Fruit fly (Drosophila melanogaster) whole organism, embryonic: Measurements from ENCODE around the gene CG31548.

Experiments used
- ATbp ChIP-seq: fragments of 200-800 bp; sonication (Bioruptor generic); optimal IDR thresholded peaks from 2 replicates; lab custom pipeline; 2017; ENCODE audit warnings: missing biosample characterization, mild to moderate bottlenecking, missing genetic modification characterization, missing genetic modification reagents
- Adf1 ChIP-seq: fragments of 200-800 bp; sonication (Bioruptor generic); IDR thresholded peaks from 2 replicates; pipeline ENCODE4 v1.3.6; 2022; ENCODE audit warnings: missing biosample characterization, missing genetic modification characterization
- BEAF-32 ChIP-seq: fragments of 200-800 bp; sonication (Bioruptor generic); optimal IDR thresholded peaks from 3 replicates; lab custom pipeline; 2017; ENCODE audit warnings: missing biosample characterization, missing genetic modification characterization, mild to moderate bottlenecking, moderate library complexity, missing genetic modification reagents
- CG10565 ChIP-seq: fragments of 200-800 bp; sonication (Bioruptor generic); optimal IDR thresholded peaks from 3 replicates; lab custom pipeline; 2016; ENCODE audit warnings: missing biosample characterization, mild to moderate bottlenecking, missing genetic modification characterization
- CG11504 ChIP-seq: fragments of 200-800 bp; sonication (Bioruptor generic); optimal IDR thresholded peaks from 3 replicates; lab custom pipeline; 2019; ENCODE audit warnings: missing biosample characterization, mild to moderate bottlenecking, missing genetic modification characterization, moderate library complexity
- CG14014 ChIP-seq: fragments of 200-800 bp; sonication (Bioruptor generic); IDR thresholded peaks from 2 replicates; pipeline ENCODE4 v1.3.6; 2022; ENCODE audit warnings: missing biosample characterization, missing genetic modification characterization
- CG15269 ChIP-seq: fragments of 200-800 bp; sonication (Bioruptor generic); optimal IDR thresholded peaks from 2 replicates; lab custom pipeline; 2018; ENCODE audit warnings: missing biosample characterization, mild to moderate bottlenecking, missing genetic modification characterization, moderate library complexity
- CG15696 ChIP-seq: fragments of 200-800 bp; sonication (Bioruptor generic); optimal IDR thresholded peaks from 2 replicates; lab custom pipeline; 2019; ENCODE audit warnings: missing biosample characterization, mild to moderate bottlenecking, missing genetic modification characterization, moderate library complexity
- CG17186 ChIP-seq: fragments of 200-800 bp; sonication (Bioruptor generic); optimal IDR thresholded peaks from 3 replicates; lab custom pipeline; 2017; ENCODE audit warnings: missing biosample characterization, missing genetic modification reagents, missing genetic modification characterization
- CG17385 ChIP-seq: fragments of 200-800 bp; sonication (Bioruptor generic); optimal IDR thresholded peaks from 3 replicates; lab custom pipeline; 2018; ENCODE audit warnings: missing biosample characterization, mild to moderate bottlenecking, missing genetic modification characterization
- CG17568 ChIP-seq: fragments of 200-800 bp; sonication (Bioruptor generic); optimal IDR thresholded peaks from 2 replicates; lab custom pipeline; 2018; ENCODE audit warnings: missing biosample characterization, mild to moderate bottlenecking, missing genetic modification characterization, moderate library complexity
- CG32772 ChIP-seq: fragments of 200-800 bp; sonication (Bioruptor generic); IDR thresholded peaks from 2 replicates; pipeline ENCODE4 v1.3.6; 2022; ENCODE audit warnings: missing biosample characterization, missing genetic modification characterization
- CG43689 ChIP-seq: fragments of 200-800 bp; sonication (Bioruptor generic); IDR thresholded peaks from 2 replicates; pipeline ENCODE4 v1.3.6; 2022; ENCODE audit warnings: missing biosample characterization, missing genetic modification characterization
- CG4404 ChIP-seq: fragments of 200-800 bp; sonication (Bioruptor generic); IDR thresholded peaks from 2 replicates; pipeline ENCODE4 v1.3.6; 2022; ENCODE audit warnings: missing biosample characterization, missing genetic modification characterization
- CG4707 ChIP-seq: fragments of 200-800 bp; sonication (Bioruptor generic); optimal IDR thresholded peaks from 2 replicates; lab custom pipeline; 2018; ENCODE audit warnings: missing biosample characterization, mild to moderate bottlenecking, missing genetic modification characterization, moderate library complexity
- CG4730 ChIP-seq: fragments of 200-800 bp; sonication (Bioruptor generic); IDR thresholded peaks from 2 replicates; pipeline ENCODE4 v1.3.6; 2022; ENCODE audit warnings: missing biosample characterization, missing genetic modification characterization
- CG6683 ChIP-seq: fragments of 200-800 bp; sonication (Bioruptor generic); optimal IDR thresholded peaks from 2 replicates; lab custom pipeline; 2017; ENCODE audit warnings: missing biosample characterization, mild to moderate bottlenecking, missing genetic modification characterization, missing genetic modification reagents
- CG6689 ChIP-seq: fragments of 200-800 bp; sonication (Bioruptor generic); IDR thresholded peaks from 2 replicates; pipeline ENCODE4 v1.3.6; 2022; ENCODE audit warnings: missing biosample characterization, missing genetic modification characterization
- CG8388 ChIP-seq: fragments of 200-800 bp; sonication (Bioruptor generic); optimal IDR thresholded peaks from 2 replicates; lab custom pipeline; 2019; ENCODE audit warnings: missing biosample characterization, mild to moderate bottlenecking, missing genetic modification characterization, moderate library complexity
- CG9609 ChIP-seq: fragments of 200-800 bp; sonication (Bioruptor generic); optimal IDR thresholded peaks from 3 replicates; lab custom pipeline; 2016; ENCODE audit warnings: missing biosample characterization, missing genetic modification characterization
- Camta ChIP-seq: fragments of 200-800 bp; sonication (Bioruptor generic); optimal IDR thresholded peaks from 2 replicates; lab custom pipeline; 2016; ENCODE audit warnings: missing biosample characterization, missing genetic modification characterization
- D ChIP-seq, 2 experiments: fragments of 200-800 bp in 1 of 2; fragments of >200 bp in 1 of 2; sonication (Bioruptor generic) in 1 of 2; optimal IDR thresholded peaks; 2 replicates in 1 of 2; 3 replicates in 1 of 2; lab custom pipeline; 2017; ENCODE audit warnings: mild to moderate bottlenecking in 1 of 2, missing biosample characterization in 1 of 2, missing genetic modification characterization in 1 of 2, missing genetic modification reagents in 1 of 2
- Dip3 ChIP-seq: fragments of 200-800 bp; sonication (Bioruptor generic); optimal IDR thresholded peaks from 3 replicates; lab custom pipeline; 2016; ENCODE audit warnings: missing biosample characterization, missing genetic modification characterization
- E2f1 ChIP-seq: fragments of 200-800 bp; sonication (Bioruptor generic); IDR thresholded peaks from 2 replicates; pipeline ENCODE4 v1.3.6; 2022; ENCODE audit warnings: missing biosample characterization, missing genetic modification characterization
- Elba2 ChIP-seq: fragments of 200-800 bp; sonication (Bioruptor generic); optimal IDR thresholded peaks from 3 replicates; lab custom pipeline; 2016; ENCODE audit warnings: missing biosample characterization, missing genetic modification characterization
- Fer2 ChIP-seq: fragments of 200-800 bp; sonication (Bioruptor generic); optimal IDR thresholded peaks from 2 replicates; lab custom pipeline; 2018; ENCODE audit warnings: missing biosample characterization, mild to moderate bottlenecking, missing genetic modification characterization, moderate library complexity
- H2.0 ChIP-seq: fragments of 200-800 bp; sonication (Bioruptor generic); IDR thresholded peaks from 2 replicates; pipeline ENCODE4 v1.3.6; 2022; ENCODE audit warnings: missing biosample characterization, missing genetic modification characterization
- HLHmδ ChIP-seq: fragments of 200-800 bp; sonication (Bioruptor generic); optimal IDR thresholded peaks from 2 replicates; lab custom pipeline; 2018; ENCODE audit warnings: missing biosample characterization, mild to moderate bottlenecking, missing genetic modification characterization, moderate library complexity
- Hr78 ChIP-seq, 2 experiments: fragments of 200-800 bp in 1 of 2; fragments of >200 bp in 1 of 2; sonication (Bioruptor generic) in 1 of 2; optimal IDR thresholded peaks; 2 replicates each; lab custom pipeline; 2017 to 2019; ENCODE audit warnings: missing biosample characterization in 2 of 2, missing genetic modification characterization in 2 of 2, mild to moderate bottlenecking in 1 of 2, moderate library complexity in 1 of 2
- Mad ChIP-seq: fragments of 200-800 bp; sonication (Bioruptor generic); optimal IDR thresholded peaks from 2 replicates; lab custom pipeline; 2016; ENCODE audit warnings: missing biosample characterization, missing genetic modification characterization
- aop ChIP-seq: fragments of 200-800 bp; sonication (Bioruptor generic); IDR thresholded peaks from 2 replicates; pipeline ENCODE4 v1.3.6; 2022; ENCODE audit warnings: missing biosample characterization, missing genetic modification characterization
- ase ChIP-seq: fragments of 200-800 bp; sonication (Bioruptor generic); IDR thresholded peaks from 3 replicates; pipeline ENCODE4 v1.3.6; 2022; ENCODE audit warnings: missing biosample characterization, missing genetic modification characterization
- btn ChIP-seq: fragments of 200-800 bp; sonication (Bioruptor generic); optimal IDR thresholded peaks from 2 replicates; lab custom pipeline; 2016; ENCODE audit warnings: missing biosample characterization, missing genetic modification characterization
- chif ChIP-seq, 2 experiments: fragments of 200-800 bp; sonication (Bioruptor generic); optimal IDR thresholded peaks; 3 replicates each; lab custom pipeline; 2016; ENCODE audit warnings: missing biosample characterization in 2 of 2, missing genetic modification characterization in 2 of 2
- disco-r ChIP-seq: fragments of 200-800 bp; sonication (Bioruptor generic); optimal IDR thresholded peaks from 2 replicates; lab custom pipeline; 2016; ENCODE audit warnings: missing biosample characterization, missing genetic modification characterization
- dpn ChIP-seq, 2 experiments: fragments of 200-800 bp; sonication (Bioruptor generic); optimal IDR thresholded peaks; 3 replicates each; lab custom pipeline; 2016; ENCODE audit warnings: missing biosample characterization in 2 of 2, missing genetic modification characterization in 2 of 2
- ems ChIP-seq: fragments of 200-800 bp; sonication (Bioruptor generic); optimal IDR thresholded peaks from 3 replicates; lab custom pipeline; 2016; ENCODE audit warnings: missing biosample characterization, missing genetic modification characterization
- esg ChIP-seq: fragments of 200-800 bp; sonication (Bioruptor generic); conservative IDR thresholded peaks from 2 replicates; pipeline ENCODE4 v1.3.6; 2022; ENCODE audit warnings: missing biosample characterization, missing genetic modification characterization
- fd96Cb ChIP-seq: fragments of 200-800 bp; sonication (Bioruptor generic); optimal IDR thresholded peaks from 2 replicates; lab custom pipeline; 2018; ENCODE audit warnings: missing biosample characterization, mild to moderate bottlenecking, missing genetic modification characterization, moderate library complexity
- ftz-f1 ChIP-seq: fragments of 200-800 bp; sonication (Bioruptor generic); optimal IDR thresholded peaks from 2 replicates; lab custom pipeline; 2016; ENCODE audit warnings: missing biosample characterization, missing genetic modification characterization
- grn ChIP-seq: fragments of 200-800 bp; sonication (Bioruptor generic); optimal IDR thresholded peaks from 3 replicates; lab custom pipeline; 2017; ENCODE audit warnings: missing biosample characterization, missing genetic modification characterization
- gsb-n ChIP-seq: fragments of 200-800 bp; sonication (Bioruptor generic); optimal IDR thresholded peaks from 3 replicates; lab custom pipeline; 2018; ENCODE audit warnings: missing biosample characterization, mild to moderate bottlenecking, missing genetic modification characterization
- inv ChIP-seq: fragments of 200-800 bp; sonication (Bioruptor generic); IDR thresholded peaks from 2 replicates; pipeline ENCODE4 v1.3.6; 2022; ENCODE audit warnings: missing biosample characterization, missing genetic modification characterization; ENCODE audit not compliant: partially characterized antibody
- jing ChIP-seq: fragments of 200-800 bp; sonication (Bioruptor generic); optimal IDR thresholded peaks from 2 replicates; lab custom pipeline; 2018; ENCODE audit warnings: missing biosample characterization, mild to moderate bottlenecking, missing genetic modification characterization
- pan ChIP-seq, 4 experiments: fragments of >200 bp in 3 of 4; fragments of 200-800 bp in 1 of 4; sonication (Bioruptor generic) in 1 of 4; optimal IDR thresholded peaks in 3 of 4; IDR thresholded peaks in 1 of 4; 2 replicates each; pipeline versions ENCODE4 v1.3.6 to Lab custom; 2017 to 2022; ENCODE audit warnings: missing biosample characterization in 2 of 4, missing genetic modification characterization in 2 of 4, mixed read lengths in 1 of 4
- pho ChIP-seq: fragments of 200-800 bp; sonication (Bioruptor generic); optimal IDR thresholded peaks from 2 replicates; lab custom pipeline; 2016; ENCODE audit warnings: missing biosample characterization, missing genetic modification characterization
- wek ChIP-seq: fragments of 200-800 bp; sonication (Bioruptor generic); optimal IDR thresholded peaks from 3 replicates; lab custom pipeline; 2018; ENCODE audit warnings: missing biosample characterization, mild to moderate bottlenecking, missing genetic modification characterization, moderate library complexity

The CG31548 gene

dm6 chr3R:5686049-5686757 is 49.6 kb upstream of the CG31548 start (continued):
- TF ChIP-seq inv (GFP tag; lab: Robert Waterston, UW) = no peak
- peak; percentile 7 for TF ChIP-seq Mad
- no peak for TF ChIP-seq Hr78 (GFP tag; optimal IDR thresholded peaks at IDR 0.05; lab: Kevin White, UChicago)
- TF ChIP-seq CG8388 (GFP tag; lab: Kevin White, UChicago) = no peak
- TF ChIP-seq ase (GFP tag; lab: Robert Waterston, UW) = no peak
- no peak for TF ChIP-seq Camta (GFP tag; lab: Kevin White, UChicago)
- peak; percentile 25; the same call in 1 of the 2 replicates for TF ChIP-seq esg (GFP tag; lab: Robert Waterston, UW)
- peak; percentile 40; the same call in 1 of the 2 replicates for TF ChIP-seq E2f1 (GFP tag; lab: Robert Waterston, UW)
- TF ChIP-seq pho (GFP tag; lab: Kevin White, UChicago) = peak; percentile 21
- TF ChIP-seq CG9609 (GFP tag; lab: Kevin White, UChicago) = peak; percentile 38
- no peak for TF ChIP-seq Elba2 (GFP tag; lab: Kevin White, UChicago)
- no peak for TF ChIP-seq ftz-f1 (GFP tag; lab: Kevin White, UChicago)
- TF ChIP-seq CG14014 = peak; percentile 62; the same call in 1 of the 2 replicates
- TF ChIP-seq btn (GFP tag; lab: Kevin White, UChicago) = no peak
- no peak for TF ChIP-seq disco-r (GFP tag; lab: Kevin White, UChicago)
- peak; percentile 25 for TF ChIP-seq Dip3 (GFP tag; lab: Kevin White, UChicago)
- no peak for TF ChIP-seq CG17186 (GFP tag; lab: Kevin White, UChicago)
- peak; percentile 7 for TF ChIP-seq D (optimal IDR thresholded peaks at IDR 0.05; lab: Kevin White, UChicago)
- peak; percentile 33 for TF ChIP-seq D (GFP tag; optimal IDR thresholded peaks at IDR 0.05; lab: Kevin White, UChicago)
- TF ChIP-seq BEAF-32 = no peak
- TF ChIP-seq fd96Cb = peak; percentile 58
- TF ChIP-seq CG32772 (GFP tag; lab: Robert Waterston, UW) = no peak; the same call in 1 of the 2 replicates
- peak; percentile 68 for TF ChIP-seq CG15269 (tag; lab: Kevin White, UChicago)
- TF ChIP-seq CG6689 = peak; percentile 60; the same call in 1 of the 2 replicates
- peak in 1 of 2 experiments; percentile 22 for TF ChIP-seq chif (GFP tag; optimal IDR thresholded peaks at IDR 0.05; lab: Kevin White, UChicago)
- peak; percentile 2 for TF ChIP-seq Fer2
- TF ChIP-seq ATbp (GFP tag; lab: Kevin White, UChicago) = peak; percentile 52
- TF ChIP-seq pan (optimal IDR thresholded peaks at IDR 0.05; lab: Kevin White, UChicago) = no peak
- TF ChIP-seq pan (GFP tag; optimal IDR thresholded peaks at IDR 0.05 in 1 of 2, IDR thresholded peaks at IDR 0.05 in 1 of 2) = peak in 1 of 2 experiments; percentile 51
- TF ChIP-seq CG4730 (GFP tag; lab: Robert Waterston, UW) = peak; percentile 43; the same call in 1 of the 2 replicates
- TF ChIP-seq CG17385 = peak; percentile 25
- TF ChIP-seq ems (GFP tag; lab: Kevin White, UChicago) = peak; percentile 9
- TF ChIP-seq CG17568 (GFP tag; lab: Kevin White, UChicago) = no peak
- no peak for TF ChIP-seq jing (GFP tag; lab: Kevin White, UChicago)
- no peak for TF ChIP-seq CG4707 (GFP tag; lab: Kevin White, UChicago)
- TF ChIP-seq CG43689 (GFP tag; lab: Robert Waterston, UW) = no peak
- TF ChIP-seq CG4404 (GFP tag; lab: Robert Waterston, UW) = 0 out of 2 replicates have a peak, but pooled peaks have one; percentile 26
- TF ChIP-seq CG10565 (GFP tag; lab: Kevin White, UChicago) = no peak
- TF ChIP-seq aop (GFP tag; lab: Robert Waterston, UW) = no peak
- TF ChIP-seq H2.0 (GFP tag; lab: Robert Waterston, UW) = peak; percentile 39; the same call in 1 of the 2 replicates
- TF ChIP-seq grn (GFP tag; lab: Kevin White, UChicago) = no peak
- TF ChIP-seq Adf1 = no peak
- peak; percentile 72 for TF ChIP-seq CG11504
- TF ChIP-seq wek (GFP tag; lab: Kevin White, UChicago) = no peak
- peak; percentile 31 for TF ChIP-seq CG15696 (tag; lab: Kevin White, UChicago)
- peak; percentile 5 for TF ChIP-seq CG6683
- TF ChIP-seq dpn (GFP tag; optimal IDR thresholded peaks at IDR 0.05; lab: Kevin White, UChicago) = peak; percentile 25 to 55
- no peak for TF ChIP-seq HLHmδ (GFP tag; lab: Kevin White, UChicago)
- TF ChIP-seq gsb-n = no peak
